Fruit fly (Drosophila melanogaster) whole organism, wandering third instar larva: ENCODE data around the gene endos.

ENCODE experiments used
- CG32264 ChIP-seq: fragments of 200-800 bp; sonication (Bioruptor generic); optimal IDR thresholded peaks from 2 replicates; lab custom pipeline; 2016; ENCODE audit warnings: missing biosample characterization, missing genetic modification characterization
- Dfd ChIP-seq: fragments of >200 bp; optimal IDR thresholded peaks from 2 replicates; lab custom pipeline; 2017; ENCODE audit warnings: missing biosample characterization, missing genetic modification characterization
- Dif ChIP-seq: fragments of 200-275, 200-300 bp; sonication (Bioruptor generic); optimal IDR thresholded peaks from 2 replicates; lab custom pipeline; 2018; ENCODE audit warnings: missing biosample characterization, missing genetic modification characterization; ENCODE audit not compliant: partially characterized antibody
- GATAd ChIP-seq: sonication (Bioruptor generic); optimal IDR thresholded peaks from 2 replicates; lab custom pipeline; 2016; ENCODE audit warnings: missing biosample characterization, missing genetic modification characterization
- HLH106 ChIP-seq: fragments of 200-800 bp; optimal IDR thresholded peaks from 3 replicates; lab custom pipeline; 2019; ENCODE audit warnings: missing biosample characterization, mild to moderate bottlenecking, missing genetic modification characterization, moderate library complexity
- Hnf4 ChIP-seq: fragments of 200-800 bp; sonication (Bioruptor generic); optimal IDR thresholded peaks from 2 replicates; lab custom pipeline; 2016; ENCODE audit warnings: missing biosample characterization, mild to moderate bottlenecking, missing genetic modification characterization
- Hr83 ChIP-seq: fragments of 200-300 bp; sonication (Bioruptor generic); optimal IDR thresholded peaks from 2 replicates; lab custom pipeline; 2016; ENCODE audit warnings: missing biosample characterization, mild to moderate bottlenecking, missing genetic modification characterization, moderate library complexity; ENCODE audit not compliant: poor library complexity, severe bottlenecking
- Jra ChIP-seq: sonication (Bioruptor generic); optimal IDR thresholded peaks from 2 replicates; lab custom pipeline; 2016; ENCODE audit warnings: missing biosample characterization, missing genetic modification characterization
- Mio ChIP-seq: sonication (Bioruptor generic); optimal IDR thresholded peaks from 2 replicates; lab custom pipeline; 2016; ENCODE audit warnings: missing biosample characterization, missing genetic modification characterization
- Myc ChIP-seq: fragments of >200 bp; optimal IDR thresholded peaks from 2 replicates; lab custom pipeline; 2017
- N ChIP-seq: fragments of >200 bp; optimal IDR thresholded peaks from 2 replicates; lab custom pipeline; 2018; ENCODE audit warnings: missing biosample characterization, missing external identifiers, missing genetic modification characterization
- OdsH ChIP-seq: fragments of 200-800 bp; sonication (Bioruptor generic); optimal IDR thresholded peaks from 2 replicates; lab custom pipeline; 2016; ENCODE audit warnings: missing biosample characterization, mild to moderate bottlenecking, missing genetic modification characterization
- Rel ChIP-seq, 2 experiments: fragments of 200-800 bp; sonication (Bioruptor generic) in 1 of 2; optimal IDR thresholded peaks; 2 replicates in 1 of 2; 3 replicates in 1 of 2; lab custom pipeline; 2016 to 2019; ENCODE audit warnings: mild to moderate bottlenecking in 2 of 2, missing biosample characterization in 2 of 2, missing genetic modification characterization in 2 of 2, moderate library complexity in 1 of 2
- Sp1 ChIP-seq: fragments of 200-800 bp; sonication (Bioruptor generic); optimal IDR thresholded peaks from 3 replicates; lab custom pipeline; 2019; ENCODE audit warnings: missing biosample characterization, mild to moderate bottlenecking, missing genetic modification characterization, moderate library complexity
- Vsx2 ChIP-seq: fragments of 200-300, 225-300 bp; sonication (Bioruptor generic); optimal IDR thresholded peaks from 2 replicates; lab custom pipeline; 2018; ENCODE audit warnings: missing biosample characterization, missing genetic modification characterization; ENCODE audit not compliant: partially characterized antibody
- dl ChIP-seq, 2 experiments: fragments of 175-275, 200-275 bp in 1 of 2; fragments of 200-275 bp in 1 of 2; sonication (Bioruptor generic); optimal IDR thresholded peaks; lab custom pipeline; 2018; ENCODE audit warnings: mild to moderate bottlenecking in 2 of 2, missing biosample characterization in 2 of 2, missing genetic modification characterization in 2 of 2, moderate library complexity in 2 of 2; ENCODE audit not compliant: partially characterized antibody in 2 of 2, insufficient read depth in 1 of 2
- dmrt93B ChIP-seq: fragments of 200-800 bp; sonication (Bioruptor generic); optimal IDR thresholded peaks from 2 replicates; lab custom pipeline; 2018; ENCODE audit warnings: missing biosample characterization, mild to moderate bottlenecking, missing genetic modification characterization
- dsf ChIP-seq: sonication (Bioruptor generic); optimal IDR thresholded peaks from 2 replicates; lab custom pipeline; 2016; ENCODE audit warnings: missing biosample characterization, missing genetic modification characterization, borderline replicate concordance
- ey ChIP-seq: fragments of 200-800 bp; sonication (Bioruptor generic); optimal IDR thresholded peaks from 2 replicates; lab custom pipeline; 2016; ENCODE audit warnings: missing biosample characterization, missing genetic modification characterization
- foxo ChIP-seq, 2 experiments: fragments of 200-800 bp; sonication (Bioruptor generic); optimal IDR thresholded peaks; 2 replicates in 1 of 2; 3 replicates in 1 of 2; lab custom pipeline; 2016 to 2017; ENCODE audit warnings: missing biosample characterization in 2 of 2, missing genetic modification characterization in 2 of 2
- h ChIP-seq: fragments of 200-800 bp; sonication (Bioruptor generic); optimal IDR thresholded peaks from 3 replicates; lab custom pipeline; 2016; ENCODE audit warnings: missing biosample characterization, mild to moderate bottlenecking, missing genetic modification characterization
- jim ChIP-seq: fragments of 175-275, 200-325 bp; sonication (Bioruptor generic); optimal IDR thresholded peaks from 2 replicates; lab custom pipeline; 2016; ENCODE audit warnings: missing biosample characterization, mild to moderate bottlenecking, missing genetic modification characterization
- lola ChIP-seq: fragments of >200 bp; optimal IDR thresholded peaks from 2 replicates; lab custom pipeline; 2017; ENCODE audit warnings: missing biosample characterization, missing genetic modification characterization
- psq ChIP-seq: fragments of 200-800 bp; sonication (Bioruptor generic); optimal IDR thresholded peaks from 3 replicates; lab custom pipeline; 2017; ENCODE audit warnings: missing biosample characterization, mild to moderate bottlenecking, missing genetic modification characterization, moderate library complexity
- sage ChIP-seq: fragments of 200-800 bp; sonication (Bioruptor generic); optimal IDR thresholded peaks from 2 replicates; lab custom pipeline; 2016; ENCODE audit warnings: missing biosample characterization, mild to moderate bottlenecking, missing genetic modification characterization
- sv ChIP-seq: fragments of 200-800 bp; sonication (Bioruptor generic); optimal IDR thresholded peaks from 3 replicates; lab custom pipeline; 2016; ENCODE audit warnings: missing biosample characterization, missing genetic modification characterization
- usp ChIP-seq: fragments of >200 bp; optimal IDR thresholded peaks from 2 replicates; lab custom pipeline; 2017; ENCODE audit warnings: missing biosample characterization, missing genetic modification characterization
- woc ChIP-seq: sonication (Bioruptor generic); optimal IDR thresholded peaks from 2 replicates; lab custom pipeline; 2016; ENCODE audit warnings: missing biosample characterization, mild to moderate bottlenecking, missing genetic modification characterization

endos gene

dm6 chr3L:14028485-14029384 lies 2.8 kb downstream of the endos start, which contains the start of gene Ptip:
Gene Ptip, minus strand, starts transcription at chr3L:14029121.
- TF ChIP-seq jim (GFP tag; lab: Kevin White, UChicago): no peak
- peak; percentile 7 for TF ChIP-seq OdsH
- no peak for TF ChIP-seq Sp1
- no peak for TF ChIP-seq usp (GFP tag; lab: Kevin White, UChicago)
- TF ChIP-seq sv: no peak
- TF ChIP-seq Dfd (GFP tag; lab: Kevin White, UChicago): peak; percentile 11
- peak; percentile 3 for TF ChIP-seq psq (GFP tag; lab: Kevin White, UChicago)
- TF ChIP-seq sage (GFP tag; lab: Kevin White, UChicago): peak; percentile 26
- TF ChIP-seq Vsx2: no peak
- no peak for TF ChIP-seq Myc
- TF ChIP-seq HLH106 (tag; lab: Kevin White, UChicago): peak; percentile 5
- no peak for TF ChIP-seq Rel (GFP tag; optimal IDR thresholded peaks at IDR 0.05; lab: Kevin White, UChicago)
- TF ChIP-seq Rel (tag; optimal IDR thresholded peaks at IDR 0.05; lab: Kevin White, UChicago): peak; percentile 40
- TF ChIP-seq woc (GFP tag; lab: Kevin White, UChicago): peak; percentile 72
- TF ChIP-seq N (GFP tag; lab: Kevin White, UChicago): peak; percentile 58
- no peak for TF ChIP-seq lola
- peak in 1 of 2 experiments; percentile 1 for TF ChIP-seq foxo (GFP tag; optimal IDR thresholded peaks at IDR 0.05; lab: Kevin White, UChicago)
- TF ChIP-seq h (GFP tag; lab: Kevin White, UChicago): peak; percentile 19
- TF ChIP-seq GATAd (GFP tag; lab: Kevin White, UChicago): no peak
- TF ChIP-seq CG32264 (GFP tag; lab: Kevin White, UChicago): no peak
- no peak for TF ChIP-seq Jra (GFP tag; lab: Kevin White, UChicago)
- peak; percentile 83 for TF ChIP-seq Hr83 (GFP tag; lab: Kevin White, UChicago)

- TF ChIP-seq Dfd (GFP tag; lab: Kevin White, UChicago) (peak; percentile 88), dl (GFP tag; optimal IDR thresholded peaks at IDR 0.05; lab: Kevin White, UChicago; ENCODE audit: insufficient read depth in 1 of 2, partially characterized antibody in 2 of 2) (no peak), dmrt93B (GFP tag; lab: Kevin White, UChicago) (no peak)
Measured at dm6 chr3L:14027549-14027948, 4.0 kb downstream of the endos start.

dm6 chr3L:14025736-14026135 lies 5.8 kb downstream of the endos start:
- TF ChIP-seq OdsH (no peak), Mio (GFP tag; lab: Kevin White, UChicago) (no peak), ey (no peak), Dfd (GFP tag; lab: Kevin White, UChicago) (peak; percentile 93), lola (no peak), h (GFP tag; lab: Kevin White, UChicago) (no peak)

dm6 chr3L:14006704-14007126 lies 24.8 kb downstream of the endos start:
- TF ChIP-seq psq (GFP tag; lab: Kevin White, UChicago) (peak; percentile 85), N (GFP tag; lab: Kevin White, UChicago) (no peak)

dm6 chr3L:14005627-14006287 lies 25.7 kb downstream of the endos start:
- TF ChIP-seq ey (no peak), sv (no peak), Hnf4 (GFP tag; lab: Kevin White, UChicago) (no peak), Rel (GFP tag; optimal IDR thresholded peaks at IDR 0.05; lab: Kevin White, UChicago) (no peak), Rel (tag; optimal IDR thresholded peaks at IDR 0.05; lab: Kevin White, UChicago) (no peak), Dif (no peak), Dfd (GFP tag; lab: Kevin White, UChicago) (no peak), dsf (GFP tag; lab: Kevin White, UChicago) (no peak), dl (GFP tag; optimal IDR thresholded peaks at IDR 0.05; lab: Kevin White, UChicago; ENCODE audit: insufficient read depth in 1 of 2, partially characterized antibody in 2 of 2) (no peak)
